Fruit fly (Drosophila melanogaster): ENCODE measurements around the gene CG10077.

DNA sequence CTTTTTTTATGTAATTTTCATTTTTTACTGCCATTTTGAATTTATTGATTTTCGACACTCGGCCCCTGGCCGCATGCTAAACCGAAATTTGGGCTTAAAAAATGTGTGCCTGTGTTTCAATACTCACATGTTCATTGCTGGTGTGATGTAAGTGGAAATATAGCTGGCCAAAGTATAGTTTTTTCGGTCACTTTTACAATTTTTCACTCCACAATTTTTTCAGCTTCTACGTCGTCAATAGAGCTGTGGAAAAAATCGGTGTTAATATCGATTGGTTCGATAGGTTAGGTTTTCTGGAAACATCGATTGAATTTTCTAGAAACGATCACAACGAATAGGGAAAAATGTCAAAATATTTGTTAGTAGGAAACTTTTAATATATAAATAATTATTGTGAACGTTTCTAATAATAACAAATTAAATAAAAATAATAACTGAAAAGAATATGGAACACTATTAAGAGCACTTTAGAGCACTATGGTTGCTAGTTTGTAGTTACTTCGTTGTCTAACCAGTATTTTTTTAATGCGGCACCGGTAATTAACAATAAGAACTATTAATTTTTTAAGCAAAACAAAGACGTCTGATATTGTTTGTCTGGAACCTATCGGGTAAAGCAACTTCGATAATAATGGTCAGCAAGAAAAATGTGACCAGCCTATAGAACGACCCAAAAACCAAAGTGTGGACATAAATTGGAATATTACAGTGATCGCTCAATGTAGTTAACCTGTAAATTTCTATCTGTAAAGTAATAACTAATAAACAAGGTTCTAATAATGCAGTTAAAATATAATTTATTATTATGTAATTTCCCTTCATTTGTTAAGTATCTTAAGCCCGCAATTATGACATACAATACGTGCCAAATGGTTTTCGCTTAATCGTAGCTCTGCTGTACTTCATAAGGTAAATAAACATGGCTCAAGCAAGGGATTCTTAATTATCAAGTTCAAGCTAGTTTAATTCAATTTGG is at the start of gene CG10077, which contains the start of gene CG9948:
- TF ChIP-seq psq (optimal IDR thresholded peaks at IDR 0.05): no peak
- TF ChIP-seq ttk (optimal IDR thresholded peaks at IDR 0.05): no peak
- TF ChIP-seq h (optimal IDR thresholded peaks at IDR 0.05): no peak
- no peak for TF ChIP-seq Sin3A (optimal IDR thresholded peaks at IDR 0.05)
- no peak for TF ChIP-seq insv (optimal IDR thresholded peaks at IDR 0.05)
